Worm (Caenorhabditis elegans): Measurements from ENCODE around the gene ZK185.4.

ce11 chrIV:4564541-4564940, 31.6 kb upstream of the ZK185.4 start:
- no peak for TF ChIP-seq W03F9.2 (tag; optimal IDR thresholded peaks at IDR 0.05)
- no peak for TF ChIP-seq dao-5 (tag; optimal IDR thresholded peaks at IDR 0.05)
- no peak for TF ChIP-seq him-1 (tag; optimal IDR thresholded peaks at IDR 0.05)
